Worm (Caenorhabditis elegans): ENCODE data around the gene arrd-7.

DNA sequence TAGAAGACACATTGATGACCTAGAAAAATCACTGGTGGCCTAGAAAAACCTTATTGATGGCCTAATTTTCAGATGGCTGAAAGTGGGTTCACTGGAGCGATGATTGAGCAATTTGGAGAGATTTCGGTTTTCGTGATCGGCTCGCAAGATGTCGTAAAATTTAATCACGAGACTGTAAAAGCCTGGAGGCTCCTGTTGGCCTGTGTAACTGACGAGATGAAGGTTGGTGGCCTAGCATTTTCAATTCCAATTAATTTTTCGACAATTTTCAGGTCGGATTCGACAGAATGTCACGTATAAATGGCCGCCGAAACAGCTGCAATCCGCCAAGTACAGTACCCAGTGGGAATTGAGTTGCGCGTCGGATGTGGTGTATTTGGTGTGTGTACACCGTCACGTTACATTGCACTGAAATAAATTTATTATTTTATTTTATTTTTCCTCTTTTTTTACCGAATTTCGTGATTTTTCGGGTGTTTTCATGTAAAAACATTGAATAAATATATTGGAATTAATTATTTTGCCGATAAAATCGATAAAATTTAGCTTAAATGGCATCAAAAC lies 39.0 kb downstream of the arrd-7 start, which contains the start of gene Y17G7B.12:
- no peak for TF ChIP-seq unc-39 (tag; optimal IDR thresholded peaks at IDR 0.05)
- TF ChIP-seq lin-15B (tag; optimal IDR thresholded peaks at IDR 0.05) = peak; percentile 4
- TF ChIP-seq pha-4 (tag; optimal IDR thresholded peaks at IDR 0.05) = peak; percentile 10
- peak; percentile 34 for TF ChIP-seq hmg-11 (tag; optimal IDR thresholded peaks at IDR 0.05)
- TF ChIP-seq nhr-237 (tag; optimal IDR thresholded peaks at IDR 0.05) = no peak
- TF ChIP-seq pqm-1 (tag; optimal IDR thresholded peaks at IDR 0.05) = no peak
- no peak for TF ChIP-seq aly-2 (tag; optimal IDR thresholded peaks at IDR 0.05)
- no peak for TF ChIP-seq snpc-4 (tag; optimal IDR thresholded peaks at IDR 0.05)

All from whole organism, L3 larva.